Worm (Caenorhabditis elegans): ENCODE data around the gene ufm-1.
A peak's percentile ranks its signal among the peaks of the same experiment; 100 is the strongest.

Gene ufm-1

ce11 chrIII:7832473-7832872 lies 26.3 kb upstream of the ufm-1 start:
- TF ChIP-seq W03F9.2 (tag; optimal IDR thresholded peaks at IDR 0.05) (no peak), him-1 (tag; optimal IDR thresholded peaks at IDR 0.05) (no peak)

ce11 chrIII:7834848-7835247 lies 23.9 kb upstream of the ufm-1 start:
- no peak for TF ChIP-seq W03F9.2 (tag; optimal IDR thresholded peaks at IDR 0.05)
- no peak for TF ChIP-seq dao-5 (tag; optimal IDR thresholded peaks at IDR 0.05)
- TF ChIP-seq him-1 (tag; optimal IDR thresholded peaks at IDR 0.05), result no peak

- no peak for TF ChIP-seq W03F9.2 (tag; optimal IDR thresholded peaks at IDR 0.05)
- no peak for TF ChIP-seq him-1 (tag; optimal IDR thresholded peaks at IDR 0.05)
- TF ChIP-seq dao-5 (tag; optimal IDR thresholded peaks at IDR 0.05), result no peak
Observed at ce11 chrIII:7835684-7836083, 23.1 kb upstream of the ufm-1 start.

ce11 chrIII:7837567-7837966 lies 21.2 kb upstream of the ufm-1 start:
- TF ChIP-seq W03F9.2 (tag; optimal IDR thresholded peaks at IDR 0.05) (no peak), him-1 (tag; optimal IDR thresholded peaks at IDR 0.05) (no peak), dao-5 (tag; optimal IDR thresholded peaks at IDR 0.05) (no peak)

- TF ChIP-seq dao-5 (tag; optimal IDR thresholded peaks at IDR 0.05) (no peak), him-1 (tag; optimal IDR thresholded peaks at IDR 0.05) (no peak), W03F9.2 (tag; optimal IDR thresholded peaks at IDR 0.05) (no peak)
Observed at ce11 chrIII:7838907-7839642, 19.7 kb upstream of the ufm-1 start, which contains the start of gene ceh-23. Gene ceh-23 (plus strand): TSS chrIII:7839592.

- TF ChIP-seq dao-5 (tag; optimal IDR thresholded peaks at IDR 0.05) (no peak), him-1 (tag; optimal IDR thresholded peaks at IDR 0.05) (no peak), W03F9.2 (tag; optimal IDR thresholded peaks at IDR 0.05) (no peak)
Observed at ce11 chrIII:7843536-7843935, 15.2 kb upstream of the ufm-1 start, which contains the start of gene ZK652.8. Gene ZK652.8 (minus strand): TSS chrIII:7843636.

ce11 chrIII:7848173-7848572 lies 10.6 kb upstream of the ufm-1 start:
- TF ChIP-seq dao-5 (tag; optimal IDR thresholded peaks at IDR 0.05), result no peak
- no peak for TF ChIP-seq him-1 (tag; optimal IDR thresholded peaks at IDR 0.05)
- no peak for TF ChIP-seq W03F9.2 (tag; optimal IDR thresholded peaks at IDR 0.05)

- peak; percentile 79 for TF ChIP-seq dao-5 (tag; optimal IDR thresholded peaks at IDR 0.05)
- peak; percentile 99 for TF ChIP-seq W03F9.2 (tag; optimal IDR thresholded peaks at IDR 0.05)
- TF ChIP-seq him-1 (tag; optimal IDR thresholded peaks at IDR 0.05), result peak; percentile 99
Observed at ce11 chrIII:7854494-7855184, 4.1 kb upstream of the ufm-1 start, which contains the start of gene rpl-35. Gene rpl-35 (plus strand): TSS chrIII:7855134.

- no peak for TF ChIP-seq W03F9.2 (tag; optimal IDR thresholded peaks at IDR 0.05)
- no peak for TF ChIP-seq dao-5 (tag; optimal IDR thresholded peaks at IDR 0.05)
- no peak for TF ChIP-seq him-1 (tag; optimal IDR thresholded peaks at IDR 0.05)
Observed at ce11 chrIII:7855468-7855867, 3.3 kb upstream of the ufm-1 start.

- no peak for TF ChIP-seq dao-5 (tag; optimal IDR thresholded peaks at IDR 0.05)
- TF ChIP-seq W03F9.2 (tag; optimal IDR thresholded peaks at IDR 0.05), result no peak
- TF ChIP-seq him-1 (tag; optimal IDR thresholded peaks at IDR 0.05), result no peak
Observed at ce11 chrIII:7857142-7857541, 1.6 kb upstream of the ufm-1 start, which contains the start of gene tag-307. Gene tag-307 (minus strand): TSS chrIII:7857242.

ce11 chrIII:7859313-7859712 lies 534 bp downstream of the ufm-1 start, which contains the start of gene tomm-7:
Gene tomm-7 (plus strand): TSS chrIII:7859613.
- TF ChIP-seq W03F9.2 (tag; optimal IDR thresholded peaks at IDR 0.05), result no peak
- no peak for TF ChIP-seq him-1 (tag; optimal IDR thresholded peaks at IDR 0.05)
- TF ChIP-seq dao-5 (tag; optimal IDR thresholded peaks at IDR 0.05), result no peak

- TF ChIP-seq dao-5 (tag; optimal IDR thresholded peaks at IDR 0.05) (no peak), W03F9.2 (tag; optimal IDR thresholded peaks at IDR 0.05) (no peak), him-1 (tag; optimal IDR thresholded peaks at IDR 0.05) (no peak)
Observed at ce11 chrIII:7860885-7861284, 2.1 kb downstream of the ufm-1 start, which contains the start of gene cuc-1. Gene cuc-1 (minus strand): TSS chrIII:7860985.

- no peak for TF ChIP-seq W03F9.2 (tag; optimal IDR thresholded peaks at IDR 0.05)
- TF ChIP-seq dao-5 (tag; optimal IDR thresholded peaks at IDR 0.05), result no peak
- TF ChIP-seq him-1 (tag; optimal IDR thresholded peaks at IDR 0.05), result no peak
Observed at ce11 chrIII:7861535-7862120, 2.8 kb downstream of the ufm-1 start, which contains the start of gene snr-5. Gene snr-5 (plus strand): TSS chrIII:7862070.
